Fruit fly (Drosophila melanogaster): Measurements from ENCODE around the gene mus312.

The mus312 gene

dm6 chr3L:7328567-7329253 lies at the start of gene mus312, which contains the start of the genes mrva and CG42307:
TSS of gene mus312 (plus strand) at chr3L:7329132.
TSS of gene mrva (minus strand) at chr3L:7328842.
TSS of gene CG42307 (plus strand) at chr3L:7329132.
- TF ChIP-seq noc (tag; optimal IDR thresholded peaks at IDR 0.05) = no peak

dm6 chr3L:7283541-7283940 lies 45.4 kb upstream of the mus312 start:
- no peak for TF ChIP-seq noc (tag; optimal IDR thresholded peaks at IDR 0.05)

DNA sequence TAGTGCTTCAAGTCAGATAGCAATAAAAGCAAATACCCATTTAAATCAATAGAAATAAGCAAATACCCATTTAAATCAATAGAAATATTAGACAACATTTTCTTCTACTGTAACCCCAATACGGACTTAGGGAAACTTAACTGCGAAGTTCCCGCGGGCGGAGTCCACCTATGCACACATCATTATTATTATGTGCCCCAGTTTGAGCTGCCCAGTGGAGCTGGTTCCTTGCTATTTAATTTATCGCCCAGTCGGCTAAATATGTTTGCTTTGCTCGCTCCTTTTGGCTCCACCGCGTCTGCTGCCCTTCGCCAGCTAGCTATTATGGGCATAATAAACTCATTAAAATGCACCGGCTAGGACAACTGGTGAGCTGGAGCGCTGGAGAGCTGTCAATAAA lies 28.3 kb upstream of the mus312 start:
- TF ChIP-seq noc (tag; optimal IDR thresholded peaks at IDR 0.05) = no peak

- TF ChIP-seq noc (tag; optimal IDR thresholded peaks at IDR 0.05) = no peak
Observed at dm6 chr3L:7312754-7313153, 16.2 kb upstream of the mus312 start, which contains the start of gene unc-13-4A. TSS of gene unc-13-4A (minus strand) at chr3L:7312896.

DNA sequence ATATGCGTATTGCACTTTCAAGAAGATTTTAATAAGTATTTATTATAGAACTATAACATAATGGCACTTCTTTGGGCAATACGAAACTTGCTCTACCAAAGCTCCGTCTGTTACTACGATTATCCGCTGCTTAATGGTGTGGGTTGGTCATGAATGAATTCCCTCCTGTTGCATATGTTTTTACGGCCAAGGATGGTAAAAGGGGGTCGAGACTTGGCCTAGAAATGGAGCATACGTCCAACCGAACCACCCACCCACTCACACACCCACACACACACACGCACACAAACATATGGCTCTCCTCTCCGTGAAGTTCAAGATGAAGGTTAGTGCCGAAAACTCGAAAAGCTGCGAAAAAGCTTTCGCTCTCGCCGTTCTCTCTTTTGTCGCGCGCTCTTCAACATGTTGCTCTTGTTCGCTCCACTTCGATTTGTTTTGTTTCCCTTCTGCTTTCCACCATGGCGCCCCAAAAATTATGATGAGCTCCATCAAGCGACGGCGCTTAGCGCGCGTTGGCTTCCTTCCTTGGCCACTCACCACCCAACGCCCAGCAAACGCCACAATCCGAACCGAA lies 15.3 kb upstream of the mus312 start:
- no peak for TF ChIP-seq noc (tag; optimal IDR thresholded peaks at IDR 0.05)

dm6 chr3L:7314133-7314532 lies 14.8 kb upstream of the mus312 start:
- TF ChIP-seq noc (tag; optimal IDR thresholded peaks at IDR 0.05) = no peak

- TF ChIP-seq noc (tag; optimal IDR thresholded peaks at IDR 0.05) = no peak
Observed at dm6 chr3L:7319768-7320167, 9.2 kb upstream of the mus312 start, which contains the start of gene CG8607. TSS of gene CG8607 (plus strand) at chr3L:7320068.

DNA sequence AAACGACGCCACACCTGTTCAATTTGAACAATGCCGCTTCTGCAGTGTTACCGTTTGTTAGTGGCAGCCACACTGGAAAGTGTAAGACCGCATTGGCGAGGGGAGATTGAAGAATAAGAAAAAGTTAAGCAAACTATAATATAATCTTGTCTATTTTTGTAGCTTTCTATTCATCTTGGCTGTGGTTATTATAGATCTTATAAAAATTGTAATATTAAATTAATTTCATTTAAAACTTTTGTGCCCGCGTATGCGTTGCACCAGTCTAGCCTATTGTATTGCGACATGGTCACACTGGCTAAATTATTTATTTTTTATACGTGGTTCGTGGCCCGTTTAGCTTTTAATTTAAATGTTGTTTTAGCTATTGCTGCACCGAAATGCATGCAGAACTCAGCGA lies 5.6 kb upstream of the mus312 start, which contains the start of the genes RhoGEF4 and Rint1:
RhoGEF4 (minus strand) TSS at position 64 of the 400 bp plus-strand sequence.
Rint1 (plus strand) TSS at position 272 of the 400 bp plus-strand sequence.
- peak; percentile 42 for TF ChIP-seq noc (tag; optimal IDR thresholded peaks at IDR 0.05)

- TF ChIP-seq noc (tag; optimal IDR thresholded peaks at IDR 0.05) = no peak
Observed at dm6 chr3L:7326676-7327075, 2.3 kb upstream of the mus312 start.

dm6 chr3L:7334990-7335389 lies 6.1 kb downstream of the mus312 start, which contains the start of the genes wrm1 and wrm2:
TSS of gene wrm1 (minus strand) at chr3L:7335226.
TSS of gene wrm2 (minus strand) at chr3L:7335226.
- TF ChIP-seq noc (tag; optimal IDR thresholded peaks at IDR 0.05) = no peak

DNA sequence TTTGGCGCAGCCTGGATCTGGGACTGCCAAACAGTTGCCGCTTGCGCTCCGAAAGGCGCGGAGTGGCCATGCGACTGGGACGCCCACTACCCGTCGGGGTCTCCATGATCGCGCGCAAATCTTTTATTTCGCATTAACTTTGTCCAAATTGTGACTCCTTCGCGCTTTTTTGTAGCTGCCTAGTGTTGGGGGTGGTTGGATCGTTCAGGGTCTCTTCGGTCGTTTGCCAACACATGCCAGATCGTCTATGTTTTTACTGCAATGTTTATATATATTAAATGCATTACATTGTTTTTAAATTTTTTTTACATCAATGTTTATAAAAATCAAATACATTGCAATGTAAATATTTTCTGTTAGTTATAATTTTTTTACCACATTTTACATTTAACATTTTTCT lies 9.9 kb downstream of the mus312 start:
- TF ChIP-seq noc (tag; optimal IDR thresholded peaks at IDR 0.05) = no peak

DNA sequence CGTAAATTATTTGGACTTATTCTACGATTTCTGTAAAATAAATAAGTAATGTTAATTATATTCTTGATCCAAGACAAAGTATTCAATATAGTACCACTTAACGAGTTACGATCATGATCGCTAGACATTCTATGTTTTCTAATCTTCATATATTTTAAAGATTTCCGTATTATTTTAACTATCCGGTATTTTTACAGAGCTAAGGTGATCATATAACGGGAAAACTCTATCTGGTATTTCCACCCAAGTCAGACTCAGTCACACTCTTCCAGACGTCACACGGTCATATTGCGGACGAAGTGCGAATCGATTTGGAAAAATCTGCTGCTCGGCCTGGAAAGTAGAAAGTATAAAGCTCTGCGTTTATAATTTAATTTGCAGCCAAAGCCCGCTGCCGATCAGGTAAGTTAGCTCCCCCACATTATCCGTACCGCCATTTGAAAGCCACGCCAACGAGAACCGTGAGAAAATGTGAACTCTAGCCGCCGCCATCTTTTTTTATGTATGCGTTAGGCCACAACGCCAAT lies 10.3 kb downstream of the mus312 start, which contains the start of the genes lark and eco:
lark (plus strand) TSS at position 51 of the 527 bp plus-strand sequence.
eco (minus strand) TSS at position 125 of the 527 bp plus-strand sequence.
- TF ChIP-seq noc (tag; optimal IDR thresholded peaks at IDR 0.05) = no peak

DNA sequence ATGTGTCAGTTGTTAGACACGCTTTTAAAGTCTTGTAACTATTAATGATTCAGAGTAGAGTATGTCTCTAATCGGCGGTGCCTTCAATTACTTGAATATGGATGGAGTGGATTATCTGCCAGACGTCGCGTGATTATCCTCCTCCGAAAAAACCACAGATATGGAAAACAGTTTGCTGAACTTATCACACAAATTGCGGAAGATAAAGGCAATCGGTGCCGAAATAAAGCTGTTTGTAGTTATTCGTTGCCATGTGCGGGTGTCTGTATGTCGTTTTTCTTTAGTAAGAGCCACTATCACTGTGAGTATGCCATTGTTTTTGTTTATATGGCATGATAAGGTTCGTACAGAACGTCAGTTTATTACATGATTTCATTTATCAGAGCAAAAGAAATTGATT lies 15.1 kb downstream of the mus312 start:
- TF ChIP-seq noc (tag; optimal IDR thresholded peaks at IDR 0.05) = no peak

DNA sequence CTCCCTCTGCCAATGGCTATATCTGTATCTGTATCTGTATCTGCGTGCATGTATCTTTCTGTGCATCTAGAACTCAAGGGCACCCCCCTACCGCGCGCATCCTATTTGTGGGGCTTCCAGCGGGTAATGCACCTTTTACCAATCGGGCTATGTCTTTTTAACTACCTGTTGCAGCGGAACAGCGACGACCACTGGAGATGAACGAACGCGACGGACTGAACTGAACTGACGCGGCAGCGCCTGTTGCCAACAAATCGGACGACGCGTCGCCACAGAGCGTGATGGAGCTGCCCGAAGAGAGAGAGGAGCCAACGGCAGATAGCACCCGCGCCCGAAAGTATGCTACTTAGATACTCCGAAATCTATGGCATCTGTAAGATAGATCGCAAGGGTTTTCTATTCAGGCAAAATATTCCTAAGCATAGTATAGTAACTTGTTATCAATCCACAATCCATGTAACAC lies 16.1 kb downstream of the mus312 start, which contains the start of gene Cln7:
Cln7 (minus strand) TSS at position 219 of the 463 bp plus-strand sequence.
- TF ChIP-seq noc (tag; optimal IDR thresholded peaks at IDR 0.05) = peak; percentile 64

DNA sequence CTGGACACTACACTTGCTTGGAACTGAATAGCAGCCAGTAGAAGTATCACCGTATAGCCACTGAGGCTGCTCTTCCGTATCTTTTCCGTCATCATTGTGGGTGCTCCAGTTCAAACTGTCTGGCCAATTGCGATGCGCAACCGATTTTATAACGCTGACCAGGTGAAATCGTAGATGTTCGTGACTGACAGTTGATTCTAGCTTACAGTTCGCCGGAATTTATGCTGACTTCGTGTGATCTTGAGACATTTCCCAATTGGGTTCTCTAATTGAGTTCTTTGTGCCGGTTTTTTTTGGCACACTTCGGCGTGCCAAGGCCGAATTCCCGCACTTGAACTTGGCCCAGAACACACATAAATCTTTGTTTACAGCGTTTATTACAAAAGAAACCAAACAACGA lies 18.0 kb downstream of the mus312 start, which contains the start of gene CG14834:
CG14834 (minus strand) TSS at position 173 of the 400 bp plus-strand sequence.
- TF ChIP-seq noc (tag; optimal IDR thresholded peaks at IDR 0.05) = no peak

DNA sequence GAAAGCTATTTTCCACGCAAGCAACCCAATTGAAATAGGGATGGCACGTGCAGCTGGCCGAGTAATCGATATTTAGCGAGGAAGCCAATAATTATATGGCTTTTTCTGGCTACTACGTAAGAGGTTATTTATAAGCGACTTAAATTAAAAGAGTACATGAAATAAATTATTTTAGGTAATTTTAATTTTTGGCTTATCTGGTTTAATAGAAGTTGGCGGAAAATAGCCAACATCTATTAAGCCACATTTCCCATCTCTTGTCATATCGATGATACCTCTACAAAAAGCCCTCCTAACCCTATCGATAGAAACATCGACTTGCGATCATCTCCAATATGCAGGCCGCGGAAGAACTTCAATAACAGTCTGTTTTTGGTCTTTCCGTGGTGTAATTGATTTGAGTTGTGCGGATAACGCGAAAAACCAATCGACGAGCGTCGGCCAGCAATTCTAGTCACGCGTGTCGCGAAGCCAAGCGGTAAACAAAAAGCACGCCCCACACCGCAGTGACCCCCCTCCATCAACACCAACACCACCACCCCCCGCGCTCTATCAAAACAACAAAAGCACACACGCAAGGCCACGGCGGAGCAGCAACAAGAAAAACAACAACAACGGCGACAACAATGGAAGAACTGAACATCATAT lies 19.2 kb downstream of the mus312 start, which contains the start of the genes Srp19 and qm:
Srp19 (minus strand) TSS at position 51 of the 648 bp plus-strand sequence.
qm (plus strand) TSS at position 330 of the 648 bp plus-strand sequence.
- peak; percentile 33 for TF ChIP-seq noc (tag; optimal IDR thresholded peaks at IDR 0.05)

Measured in whole organism, larva.